Worm (Caenorhabditis elegans) whole organism, L4 larva: Measurements from ENCODE around the gene rsa-2.

ENCODE experiments used
- D1046.2 ChIP-seq: fragments of 200-800 bp; sonication (Bioruptor generic); IDR thresholded peaks from 2 replicates; pipeline ENCODE4 v1.3.6; 2022; ENCODE audit warnings: missing genetic modification characterization, missing compliant biosample characterization
- F26F4.8 ChIP-seq: fragments of 200-800 bp; sonication (Bioruptor generic); conservative IDR thresholded peaks from 2 replicates; pipeline ENCODE4 v1.3.6; 2022; ENCODE audit warnings: missing genetic modification characterization, missing compliant biosample characterization
- F37D6.2 ChIP-seq: sonication (generic microtip); optimal IDR thresholded peaks from 2 replicates; lab custom pipeline; 2016; ENCODE audit warnings: mild to moderate bottlenecking, missing genetic modification characterization, missing compliant biosample characterization
- F44E2.7 ChIP-seq: fragments of 200-800 bp; sonication (Bioruptor generic); IDR thresholded peaks from 2 replicates; pipeline ENCODE4 v2.1.2; 2022; ENCODE audit warnings: missing genetic modification characterization, missing compliant biosample characterization
- F49E8.2 ChIP-seq: sonication (generic microtip); optimal IDR thresholded peaks from 2 replicates; lab custom pipeline; 2016; ENCODE audit warnings: missing compliant biosample characterization, mild to moderate bottlenecking, missing genetic modification characterization, borderline replicate concordance
- T20F7.1 ChIP-seq: fragments of 200-800 bp; sonication (Bioruptor generic); optimal IDR thresholded peaks from 2 replicates; lab custom pipeline; 2018; ENCODE audit warnings: mild to moderate bottlenecking, missing genetic modification characterization, missing compliant biosample characterization
- Y48G9A.11 ChIP-seq: fragments of 200-800 bp; sonication (Bioruptor generic); IDR thresholded peaks from 2 replicates; pipeline ENCODE4 v1.3.6; 2022; ENCODE audit warnings: missing genetic modification reagents, missing genetic modification characterization, missing compliant biosample characterization
- Y75B8A.6 ChIP-seq: fragments of 200-800 bp; sonication (Bioruptor generic); IDR thresholded peaks from 2 replicates; pipeline ENCODE4 v1.3.6; 2022; ENCODE audit warnings: missing genetic modification reagents, missing genetic modification characterization, missing compliant biosample characterization
- ZK337.2 ChIP-seq: fragments of 200-800 bp; sonication (Bioruptor generic); IDR thresholded peaks from 2 replicates; pipeline ENCODE4 v1.3.6; 2022; ENCODE audit warnings: missing genetic modification reagents, missing genetic modification characterization, missing compliant biosample characterization
- ZK546.5 ChIP-seq, 2 experiments: sonication (generic microtip); optimal IDR thresholded peaks; 2 replicates each; lab custom pipeline; 2017; ENCODE audit warnings: missing biosample characterization in 2 of 2, missing genetic modification characterization in 2 of 2
- ceh-28 ChIP-seq: fragments of 150-350 bp; optimal IDR thresholded peaks from 2 replicates; lab custom pipeline; 2014; ENCODE audit warnings: missing biosample characterization, missing genetic modification reagents, missing genetic modification characterization
- ceh-32 ChIP-seq: sonication (generic microtip); optimal IDR thresholded peaks from 2 replicates; lab custom pipeline; 2016; ENCODE audit warnings: mild to moderate bottlenecking, missing genetic modification characterization, missing compliant biosample characterization; ENCODE audit not compliant: poor library complexity
- ceh-44 ChIP-seq: fragments of 200-800 bp; sonication (Bioruptor generic); IDR thresholded peaks from 2 replicates; pipeline ENCODE4 v1.3.6; 2022; ENCODE audit warnings: missing genetic modification reagents, missing genetic modification characterization, missing compliant biosample characterization
- cey-2 ChIP-seq: sonication (generic microtip); optimal IDR thresholded peaks from 3 replicates; lab custom pipeline; 2017; ENCODE audit warnings: missing genetic modification characterization, mild to moderate bottlenecking, missing compliant biosample characterization, antibody characterized with exemption, borderline replicate concordance; ENCODE audit not compliant: insufficient read depth
- daf-16 ChIP-seq, 3 experiments: sonication (generic microtip); optimal IDR thresholded peaks; 2 replicates each; lab custom pipeline; 2016 to 2017; ENCODE audit warnings: missing genetic modification characterization in 3 of 3, missing genetic modification reagents in 3 of 3, mild to moderate bottlenecking in 2 of 3, missing compliant biosample characterization in 2 of 3, missing biosample characterization in 1 of 3, moderate library complexity in 1 of 3
- daf-19 ChIP-seq: fragments of 200-800 bp; sonication (Bioruptor generic); conservative IDR thresholded peaks from 2 replicates; pipeline ENCODE4 v1.3.6; 2022; ENCODE audit warnings: missing genetic modification characterization, missing compliant biosample characterization
- dmd-6 ChIP-seq: fragments of 200-800 bp; sonication (Bioruptor generic); IDR thresholded peaks from 2 replicates; pipeline ENCODE4 v1.3.6; 2022; ENCODE audit warnings: missing genetic modification reagents, missing genetic modification characterization, missing compliant biosample characterization
- dve-1 ChIP-seq: sonication (generic microtip); optimal IDR thresholded peaks from 2 replicates; lab custom pipeline; 2017; ENCODE audit warnings: antibody characterized with exemption, mild to moderate bottlenecking, missing genetic modification characterization, missing compliant biosample characterization; ENCODE audit not compliant: insufficient read depth
- egl-27 ChIP-seq: sonication (generic microtip); optimal IDR thresholded peaks from 3 replicates; lab custom pipeline; 2017; ENCODE audit warnings: missing biosample characterization, missing genetic modification reagents, missing genetic modification characterization
- egl-43 ChIP-seq: fragments of 200-800 bp; sonication (Bioruptor generic); IDR thresholded peaks from 2 replicates; pipeline ENCODE4 v1.3.6; 2022; ENCODE audit warnings: missing genetic modification reagents, missing genetic modification characterization, missing compliant biosample characterization
- fkh-10 ChIP-seq: fragments of 150-350 bp; optimal IDR thresholded peaks from 2 replicates; lab custom pipeline; 2014; ENCODE audit warnings: missing biosample characterization, missing genetic modification reagents, missing genetic modification characterization
- fos-1 ChIP-seq: fragments of 150-350 bp; optimal IDR thresholded peaks from 2 replicates; lab custom pipeline; 2014; ENCODE audit warnings: missing biosample characterization, missing genetic modification characterization
- gei-8 ChIP-seq: fragments of 200-800 bp; sonication (Bioruptor generic); optimal IDR thresholded peaks from 2 replicates; lab custom pipeline; 2018; ENCODE audit warnings: mild to moderate bottlenecking, missing genetic modification characterization, missing compliant biosample characterization
- hif-1 ChIP-seq, 2 experiments: sonication (generic microtip); optimal IDR thresholded peaks; 2 replicates each; lab custom pipeline; 2016 to 2017; ENCODE audit warnings: missing compliant biosample characterization in 2 of 2, missing genetic modification characterization in 2 of 2, missing genetic modification reagents in 2 of 2, missing genotype in 2 of 2, mild to moderate bottlenecking in 1 of 2
- jun-1 ChIP-seq: fragments of 150-350 bp; optimal IDR thresholded peaks from 2 replicates; lab custom pipeline; 2014; ENCODE audit warnings: missing biosample characterization, missing genetic modification reagents, missing genetic modification characterization
- lim-7 ChIP-seq: fragments of 200-800 bp; sonication (Bioruptor generic); IDR thresholded peaks from 2 replicates; pipeline ENCODE4 v1.3.6; 2022; ENCODE audit warnings: missing genetic modification characterization, missing compliant biosample characterization
- lin-1 ChIP-seq: fragments of 200-800 bp; sonication (Bioruptor generic); IDR thresholded peaks from 2 replicates; pipeline ENCODE4 v1.3.6; 2022; ENCODE audit warnings: missing genetic modification reagents, missing genetic modification characterization, missing compliant biosample characterization
- lin-13 ChIP-seq: fragments of 150-350 bp; optimal IDR thresholded peaks from 2 replicates; lab custom pipeline; 2014; ENCODE audit warnings: missing biosample characterization, missing genetic modification reagents, missing genetic modification characterization
- lin-15B ChIP-seq: fragments of 150-350 bp; sonication (generic microtip); optimal IDR thresholded peaks from 3 replicates; lab custom pipeline; 2014; ENCODE audit warnings: missing biosample characterization, missing genetic modification characterization
- lsy-2 ChIP-seq, 2 experiments: fragments of 150-350 bp in 1 of 2; sonication (generic microtip) in 1 of 2; optimal IDR thresholded peaks; 2 replicates each; lab custom pipeline; 2014 to 2017; ENCODE audit warnings: missing biosample characterization in 2 of 2, missing genetic modification characterization in 2 of 2
- mdl-1 ChIP-seq, 2 experiments: fragments of 150-350 bp in 1 of 2; sonication (generic microtip) in 1 of 2; optimal IDR thresholded peaks; 2 replicates each; lab custom pipeline; 2014 to 2017; ENCODE audit warnings: missing biosample characterization in 2 of 2, missing genetic modification characterization in 2 of 2
- mdt-29 ChIP-seq: fragments of 200-800 bp; sonication (Bioruptor generic); IDR thresholded peaks from 2 replicates; pipeline ENCODE4 v1.3.6; 2022; ENCODE audit warnings: missing genetic modification reagents, missing genetic modification characterization, missing compliant biosample characterization
- mep-1 ChIP-seq: fragments of 150-350 bp; sonication (generic microtip); optimal IDR thresholded peaks from 3 replicates; lab custom pipeline; 2014; ENCODE audit warnings: missing biosample characterization, missing genetic modification characterization
- mes-2 ChIP-seq: sonication (generic microtip); optimal IDR thresholded peaks from 2 replicates; lab custom pipeline; 2016; ENCODE audit warnings: missing genotype, mild to moderate bottlenecking, missing genetic modification characterization, missing compliant biosample characterization; ENCODE audit not compliant: poor library complexity, severe bottlenecking
- nhr-11 ChIP-seq: fragments of 150-350 bp; optimal IDR thresholded peaks from 2 replicates; lab custom pipeline; 2014; ENCODE audit warnings: missing biosample characterization, missing genetic modification characterization
- nhr-111 ChIP-seq: fragments of 200-800 bp; sonication (Bioruptor generic); optimal IDR thresholded peaks from 2 replicates; lab custom pipeline; 2018; ENCODE audit warnings: mild to moderate bottlenecking, missing genetic modification characterization, missing compliant biosample characterization
- nhr-42 ChIP-seq: fragments of 200-800 bp; sonication (Bioruptor generic); IDR thresholded peaks from 2 replicates; pipeline ENCODE4 v1.3.6; 2022; ENCODE audit warnings: missing genetic modification characterization, missing compliant biosample characterization
- nhr-76 ChIP-seq: fragments of 150-350 bp; optimal IDR thresholded peaks from 2 replicates; lab custom pipeline; 2014; ENCODE audit warnings: missing biosample characterization, missing genetic modification characterization
- nhr-77 ChIP-seq: fragments of 150-350 bp; optimal IDR thresholded peaks from 2 replicates; lab custom pipeline; 2014; ENCODE audit warnings: missing biosample characterization, missing genetic modification characterization
- pha-4 ChIP-seq, 2 experiments: fragments of 150-350 bp in 1 of 2; fragments of 200-800 bp in 1 of 2; sonication (Bioruptor generic) in 1 of 2; IDR thresholded peaks in 1 of 2; optimal IDR thresholded peaks in 1 of 2; 2 replicates each; pipeline versions ENCODE4 v1.3.6 to Lab custom; 2014 to 2022; ENCODE audit warnings: missing genetic modification characterization in 2 of 2, missing genetic modification reagents in 2 of 2, missing biosample characterization in 1 of 2, missing compliant biosample characterization in 1 of 2
- rbr-2 ChIP-seq: sonication (generic microtip); optimal IDR thresholded peaks from 2 replicates; lab custom pipeline; 2016; ENCODE audit warnings: missing genotype, missing genetic modification characterization, missing compliant biosample characterization
- set-16 ChIP-seq: fragments of 200-800 bp; sonication (Bioruptor generic); IDR thresholded peaks from 2 replicates; pipeline ENCODE4 v1.3.6; 2022; ENCODE audit warnings: missing genetic modification reagents, missing genetic modification characterization, missing compliant biosample characterization
- spr-1 ChIP-seq: sonication (generic microtip); optimal IDR thresholded peaks from 2 replicates; lab custom pipeline; 2016; ENCODE audit warnings: mild to moderate bottlenecking, missing genetic modification characterization, missing compliant biosample characterization
- unc-130 ChIP-seq: sonication (generic microtip); optimal IDR thresholded peaks from 2 replicates; lab custom pipeline; 2016; ENCODE audit warnings: missing genetic modification reagents, missing genetic modification characterization, missing compliant biosample characterization
- unc-39 ChIP-seq: sonication (generic microtip); optimal IDR thresholded peaks from 2 replicates; lab custom pipeline; 2017; ENCODE audit warnings: missing biosample characterization, missing genetic modification characterization
- zag-1 ChIP-seq: fragments of 150-350 bp; optimal IDR thresholded peaks from 2 replicates; lab custom pipeline; 2014; ENCODE audit warnings: missing biosample characterization, missing genetic modification characterization
- zfp-2 ChIP-seq: sonication (generic microtip); optimal IDR thresholded peaks from 2 replicates; lab custom pipeline; 2016; ENCODE audit warnings: mild to moderate bottlenecking, missing genetic modification characterization, missing compliant biosample characterization
- zip-11 ChIP-seq: fragments of 200-800 bp; sonication (Bioruptor generic); IDR thresholded peaks from 2 replicates; pipeline ENCODE4 v1.3.6; 2022; ENCODE audit warnings: missing genetic modification characterization, missing compliant biosample characterization
- ztf-11 ChIP-seq: fragments of 150-350 bp; optimal IDR thresholded peaks from 2 replicates; lab custom pipeline; 2014; ENCODE audit warnings: missing biosample characterization, missing genetic modification characterization
- ztf-7 ChIP-seq: fragments of 150-350 bp; optimal IDR thresholded peaks from 2 replicates; lab custom pipeline; 2014; ENCODE audit warnings: missing biosample characterization, missing genetic modification characterization

Gene rsa-2

DNA sequence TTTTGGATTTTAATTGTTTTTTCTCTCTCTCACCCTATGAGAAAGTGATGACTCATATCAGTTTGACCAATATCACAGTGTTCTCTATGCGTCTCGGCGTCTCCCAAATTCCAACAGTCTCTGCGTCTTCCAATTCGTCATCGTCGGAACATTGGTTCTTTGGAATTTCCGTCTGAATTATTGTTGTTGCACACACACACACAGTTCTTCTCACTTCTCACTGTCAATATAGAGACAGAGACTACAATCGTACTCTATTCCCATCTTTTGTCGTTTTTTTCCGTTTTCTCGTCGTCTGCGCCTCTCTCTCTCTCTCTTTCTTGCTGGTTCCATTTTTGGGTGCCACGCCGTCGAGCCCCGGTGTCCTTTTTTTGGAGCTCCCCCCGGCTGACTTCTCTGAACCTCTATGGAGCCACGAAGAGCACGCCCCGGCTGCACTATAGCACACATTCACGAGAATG, 12.6 kb upstream of the rsa-2 start (continued):
- TF ChIP-seq unc-130 (no peak), zag-1 (no peak), mep-1 (tag; lab: Kevin White, UChicago) (peak; percentile 22), F26F4.8 (GFP tag; lab: Robert Waterston, UW) (no peak), ztf-7 (tag; lab: Kevin White, UChicago) (no peak), hif-1 (tag; optimal IDR thresholded peaks at IDR 0.05; lab: Kevin White, UChicago) (peak in 1 of 2 experiments; percentile 19), lsy-2 (tag; optimal IDR thresholded peaks at IDR 0.05; lab: Kevin White, UChicago) (peak in 1 of 2 experiments; percentile 15), pha-4 (GFP tag; IDR thresholded peaks at IDR 0.05; lab: Robert Waterston, UW) (0 out of 2 replicates have a peak, but pooled peaks have one; percentile 23), pha-4 (tag; optimal IDR thresholded peaks at IDR 0.05; lab: Kevin White, UChicago) (peak; percentile 50), F37D6.2 (tag; lab: Kevin White, UChicago) (no peak), D1046.2 (GFP tag; lab: Robert Waterston, UW) (no peak), cey-2 (tag; lab: Kevin White, UChicago) (no peak), dmd-6 (GFP tag; lab: Robert Waterston, UW) (0 out of 2 replicates have a peak, but pooled peaks have one; percentile 23), lin-13 (GFP tag; lab: Kevin White, UChicago) (no peak), unc-39 (tag; lab: Kevin White, UChicago) (no peak), spr-1 (tag; lab: Kevin White, UChicago) (no peak), Y48G9A.11 (GFP tag; lab: Robert Waterston, UW) (no peak), lin-1 (GFP tag; lab: Robert Waterston, UW) (no peak), daf-19 (GFP tag; lab: Robert Waterston, UW) (no peak), mdl-1 (tag; optimal IDR thresholded peaks at IDR 0.05; lab: Kevin White, UChicago) (peak; percentile 11 to 67), lim-7 (no peak), fos-1 (tag; lab: Kevin White, UChicago) (no peak), ztf-11 (tag; lab: Kevin White, UChicago) (no peak), jun-1 (tag; lab: Kevin White, UChicago) (peak; percentile 63), nhr-11 (tag; lab: Kevin White, UChicago) (no peak), egl-27 (tag; lab: Kevin White, UChicago) (no peak), T20F7.1 (GFP tag; lab: Kevin White, UChicago) (no peak), nhr-76 (tag; lab: Kevin White, UChicago) (no peak), rbr-2 (tag; lab: Kevin White, UChicago) (peak; percentile 20), mes-2 (tag; lab: Kevin White, UChicago) (peak; percentile 50), daf-16 (GFP tag; optimal IDR thresholded peaks at IDR 0.05; lab: Kevin White, UChicago) (no peak), daf-16 (tag; optimal IDR thresholded peaks at IDR 0.05; lab: Kevin White, UChicago) (peak; percentile 47), gei-8 (no peak), Y75B8A.6 (GFP tag; lab: Robert Waterston, UW) (no peak), nhr-42 (no peak), lin-15B (no peak), egl-43 (GFP tag; lab: Robert Waterston, UW) (0 out of 2 replicates have a peak, but pooled peaks have one; percentile 4), zfp-2 (tag; lab: Kevin White, UChicago) (no peak), set-16 (GFP tag; lab: Robert Waterston, UW) (peak; percentile 60), F44E2.7 (GFP tag; lab: Robert Waterston, UW) (no peak), zip-11 (GFP tag; lab: Robert Waterston, UW) (no peak), ZK546.5 (tag; optimal IDR thresholded peaks at IDR 0.05; lab: Kevin White, UChicago) (no peak), F49E8.2 (no peak), mdt-29 (GFP tag; lab: Robert Waterston, UW) (no peak), ZK337.2 (GFP tag; lab: Robert Waterston, UW) (no peak), ceh-44 (GFP tag; lab: Robert Waterston, UW) (no peak), ceh-28 (tag; lab: Kevin White, UChicago) (no peak), dve-1 (tag; lab: Kevin White, UChicago) (peak; percentile 80), nhr-77 (tag; lab: Kevin White, UChicago) (peak; percentile 55), nhr-111 (no peak), fkh-10 (no peak), ceh-32 (tag; lab: Kevin White, UChicago) (no peak)
